Fruit fly (Drosophila melanogaster): Measurements from ENCODE around the gene ifc.

dm6 chr2L:5959863-5960658 is 26.1 kb upstream of the ifc start, which contains the start of gene Vm26Aa:
- no peak for TF ChIP-seq CG8478 (optimal IDR thresholded peaks at IDR 0.05)
- no peak for TF ChIP-seq CTCF (optimal IDR thresholded peaks at IDR 0.05)

Data from S2 (cell line).